Fruit fly (Drosophila melanogaster): ENCODE data around the gene CG34345.

DNA sequence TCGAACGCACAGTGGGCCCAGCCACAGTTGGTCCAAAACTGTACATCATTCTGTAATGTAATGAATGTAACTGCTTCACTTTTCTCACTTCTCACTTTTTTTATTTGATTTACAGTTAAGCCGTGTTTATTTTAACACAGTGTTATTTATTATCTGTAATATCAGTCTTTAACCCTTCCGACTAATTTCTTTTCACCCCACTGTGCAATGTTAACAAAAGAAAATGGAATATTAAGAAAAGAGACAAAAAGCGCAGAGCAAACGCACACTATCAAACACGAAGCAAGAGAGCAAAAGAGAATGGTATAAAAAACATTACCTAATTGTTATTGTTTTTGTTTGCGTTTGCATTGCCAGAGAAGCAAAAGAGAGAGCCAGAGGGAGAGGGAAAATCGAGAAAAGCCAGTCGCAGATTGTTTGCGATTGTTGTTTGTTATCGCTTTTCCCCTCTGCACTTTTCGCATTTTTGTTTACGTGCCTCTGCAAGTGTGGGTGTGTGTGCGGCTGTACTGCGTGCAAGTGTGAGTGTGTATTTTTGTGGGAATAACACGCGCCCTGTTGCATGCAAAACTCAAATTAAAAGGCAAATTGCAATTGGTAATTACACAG lies 24.3 kb downstream of the CG34345 start:
- TF ChIP-seq Asciz (GFP tag; optimal IDR thresholded peaks at IDR 0.05) (peak; percentile 99), CG12942 (GFP tag; optimal IDR thresholded peaks at IDR 0.05) (peak; percentile 98), Sry-β (GFP tag; optimal IDR thresholded peaks at IDR 0.05) (peak; percentile 75), phol (tag; optimal IDR thresholded peaks at IDR 0.05) (peak; percentile 98), Tbp (GFP tag; optimal IDR thresholded peaks at IDR 0.05) (no peak), so (GFP tag; IDR thresholded peaks at IDR 0.05) (peak; percentile 97), C15 (GFP tag; IDR thresholded peaks at IDR 0.05) (peak; percentile 95), ftz-f1 (GFP tag; optimal IDR thresholded peaks at IDR 0.05) (peak; percentile 73), trh (GFP tag; optimal IDR thresholded peaks at IDR 0.05) (peak; percentile 95), CG11504 (tag; optimal IDR thresholded peaks at IDR 0.05) (peak; percentile 98), CG31224 (GFP tag; IDR thresholded peaks at IDR 0.05) (peak; percentile 92), CG34376 (GFP tag; optimal IDR thresholded peaks at IDR 0.05) (peak; percentile 96), CG10431 (GFP tag; optimal IDR thresholded peaks at IDR 0.05) (peak; percentile 94), Rfx (GFP tag; IDR thresholded peaks at IDR 0.05) (peak; percentile 97)

All from whole organism, embryonic.